Fruit fly (Drosophila melanogaster) whole organism, embryonic: ENCODE data around the gene Agpat2.

ENCODE experiments used
- Abd-B ChIP-seq: fragments of 200-800 bp; sonication (Bioruptor generic); optimal IDR thresholded peaks from 2 replicates; lab custom pipeline; 2018; ENCODE audit warnings: missing biosample characterization, mild to moderate bottlenecking, missing genetic modification characterization, moderate library complexity
- CG11723 ChIP-seq: fragments of 200-800 bp; sonication (Bioruptor generic); optimal IDR thresholded peaks from 2 replicates; lab custom pipeline; 2017; ENCODE audit warnings: missing biosample characterization, mild to moderate bottlenecking, missing genetic modification characterization
- CG14860 ChIP-seq: fragments of 200-800 bp; sonication (Bioruptor generic); IDR thresholded peaks from 3 replicates; pipeline ENCODE4 v1.3.6; 2022; ENCODE audit warnings: missing biosample characterization, missing genetic modification characterization; ENCODE audit not compliant: partially characterized antibody
- CG14965 ChIP-seq: fragments of 200-800 bp; sonication (Bioruptor generic); optimal IDR thresholded peaks from 2 replicates; lab custom pipeline; 2016; ENCODE audit warnings: missing biosample characterization, missing genetic modification characterization, borderline replicate concordance
- CG15269 ChIP-seq: fragments of 200-800 bp; sonication (Bioruptor generic); optimal IDR thresholded peaks from 2 replicates; lab custom pipeline; 2018; ENCODE audit warnings: missing biosample characterization, mild to moderate bottlenecking, missing genetic modification characterization, moderate library complexity
- CG15479 ChIP-seq: fragments of 200-800 bp; sonication (Bioruptor generic); optimal IDR thresholded peaks from 3 replicates; lab custom pipeline; 2019; ENCODE audit warnings: missing biosample characterization, mild to moderate bottlenecking, missing genetic modification characterization, moderate library complexity
- CG1603 ChIP-seq: fragments of 200-800 bp; sonication (Bioruptor generic); optimal IDR thresholded peaks from 2 replicates; lab custom pipeline; 2019; ENCODE audit warnings: missing biosample characterization, mild to moderate bottlenecking, missing genetic modification characterization, moderate library complexity
- CG33213 ChIP-seq: fragments of 200-800 bp; sonication (Bioruptor generic); optimal IDR thresholded peaks from 3 replicates; lab custom pipeline; 2016; ENCODE audit warnings: missing biosample characterization, missing genetic modification characterization
- CG3838 ChIP-seq: fragments of 200-800 bp; sonication (Bioruptor generic); optimal IDR thresholded peaks from 3 replicates; lab custom pipeline; 2016; ENCODE audit warnings: missing biosample characterization, missing genetic modification characterization
- CG42726 ChIP-seq: fragments of 200-800 bp; sonication (Bioruptor generic); IDR thresholded peaks from 2 replicates; pipeline ENCODE4 v1.3.6; 2022; ENCODE audit warnings: missing biosample characterization, missing genetic modification characterization; ENCODE audit not compliant: partially characterized antibody
- CG6654 ChIP-seq: fragments of 200-800 bp; sonication (Bioruptor generic); optimal IDR thresholded peaks from 2 replicates; lab custom pipeline; 2017; ENCODE audit warnings: missing biosample characterization, mild to moderate bottlenecking, missing genetic modification characterization
- CG6791 ChIP-seq: fragments of 200-800 bp; sonication (Bioruptor generic); IDR thresholded peaks from 3 replicates; pipeline ENCODE4 v1.3.6; 2022; ENCODE audit warnings: missing biosample characterization, missing genetic modification characterization; ENCODE audit not compliant: partially characterized antibody
- CG7839 ChIP-seq: fragments of 200-800 bp; sonication (Bioruptor generic); optimal IDR thresholded peaks from 3 replicates; lab custom pipeline; 2018; ENCODE audit warnings: missing biosample characterization, mild to moderate bottlenecking, missing genetic modification characterization, moderate library complexity
- CoRest ChIP-seq: fragments of 200-800 bp; sonication (Bioruptor generic); optimal IDR thresholded peaks from 3 replicates; lab custom pipeline; 2018; ENCODE audit warnings: missing biosample characterization, mild to moderate bottlenecking, missing genetic modification characterization, moderate library complexity
- D ChIP-seq, 2 experiments: fragments of 200-800 bp in 1 of 2; fragments of >200 bp in 1 of 2; sonication (Bioruptor generic) in 1 of 2; optimal IDR thresholded peaks; 2 replicates in 1 of 2; 3 replicates in 1 of 2; lab custom pipeline; 2017; ENCODE audit warnings: mild to moderate bottlenecking in 1 of 2, missing biosample characterization in 1 of 2, missing genetic modification characterization in 1 of 2, missing genetic modification reagents in 1 of 2
- Dad ChIP-seq: fragments of 200-800 bp; sonication (Bioruptor generic); optimal IDR thresholded peaks from 3 replicates; lab custom pipeline; 2016; ENCODE audit warnings: missing biosample characterization, missing genetic modification characterization
- Dfd ChIP-seq, 2 experiments: fragments of >200 bp; optimal IDR thresholded peaks; 2 replicates each; lab custom pipeline; 2017; ENCODE audit warnings: missing biosample characterization in 2 of 2, missing genetic modification characterization in 2 of 2
- Dref ChIP-seq: fragments of 200-800 bp; sonication (Bioruptor generic); IDR thresholded peaks from 2 replicates; pipeline ENCODE4 v1.3.6; 2022; ENCODE audit warnings: missing biosample characterization, missing genetic modification characterization
- Eip74EF ChIP-seq, 2 experiments: fragments of 200-800 bp in 1 of 2; fragments of >200 bp in 1 of 2; sonication (Bioruptor generic) in 1 of 2; optimal IDR thresholded peaks; 2 replicates each; lab custom pipeline; 2017 to 2019; ENCODE audit warnings: missing biosample characterization in 2 of 2, missing genetic modification characterization in 2 of 2, mild to moderate bottlenecking in 1 of 2, moderate library complexity in 1 of 2
- Ets65A ChIP-seq: fragments of 200-800 bp; sonication (Bioruptor generic); peaks from one replicate; lab custom pipeline; 2016; ENCODE audit warnings: missing biosample characterization, missing genetic modification characterization
- Hr78 ChIP-seq, 2 experiments: fragments of 200-800 bp in 1 of 2; fragments of >200 bp in 1 of 2; sonication (Bioruptor generic) in 1 of 2; optimal IDR thresholded peaks; 2 replicates each; lab custom pipeline; 2017 to 2019; ENCODE audit warnings: missing biosample characterization in 2 of 2, missing genetic modification characterization in 2 of 2, mild to moderate bottlenecking in 1 of 2, moderate library complexity in 1 of 2
- Lhr ChIP-seq: fragments of 200-800 bp; sonication (Bioruptor generic); optimal IDR thresholded peaks from 3 replicates; lab custom pipeline; 2017; ENCODE audit warnings: mild to moderate bottlenecking, missing biosample characterization, missing genetic modification reagents, missing genetic modification characterization
- MBD-R2 ChIP-seq: fragments of 200-800 bp; sonication (Bioruptor generic); IDR thresholded peaks from 2 replicates; pipeline ENCODE4 v1.3.6; 2022; ENCODE audit warnings: missing biosample characterization, missing genetic modification characterization
- Max ChIP-seq: fragments of 200-800 bp; sonication (Bioruptor generic); optimal IDR thresholded peaks from 2 replicates; lab custom pipeline; 2016; ENCODE audit warnings: missing biosample characterization, mild to moderate bottlenecking, missing genetic modification characterization
- Med ChIP-seq: fragments of 200-800 bp; sonication (Bioruptor generic); peaks from one replicate; lab custom pipeline; 2016; ENCODE audit warnings: missing biosample characterization, missing genetic modification characterization, mild to moderate bottlenecking, inconsistent platforms, moderate library complexity
- Myb ChIP-seq: fragments of 200-800 bp; sonication (Bioruptor generic); optimal IDR thresholded peaks from 2 replicates; lab custom pipeline; 2016; ENCODE audit warnings: missing biosample characterization, missing genetic modification characterization
- PHDP ChIP-seq: fragments of 200-800 bp; sonication (Bioruptor generic); optimal IDR thresholded peaks from 3 replicates; lab custom pipeline; 2018; ENCODE audit warnings: missing biosample characterization, mild to moderate bottlenecking, missing genetic modification characterization, moderate library complexity
- Sox102F ChIP-seq: fragments of 200-800 bp; sonication (Bioruptor generic); optimal IDR thresholded peaks from 2 replicates; lab custom pipeline; 2018; ENCODE audit warnings: missing biosample characterization, mild to moderate bottlenecking, missing genetic modification characterization, moderate library complexity
- Sry-δ ChIP-seq: fragments of 200-800 bp; sonication (Bioruptor generic); optimal IDR thresholded peaks from 2 replicates; lab custom pipeline; 2016; ENCODE audit warnings: missing biosample characterization, missing genetic modification characterization
- Stat92E ChIP-seq, 3 experiments: fragments of >200 bp in 2 of 3; fragments of 200-800 bp in 1 of 3; sonication (Bioruptor generic) in 1 of 3; optimal IDR thresholded peaks; 2 replicates each; lab custom pipeline; 2017 to 2019; ENCODE audit warnings: missing biosample characterization in 3 of 3, missing genetic modification characterization in 3 of 3, mild to moderate bottlenecking in 1 of 3, moderate library complexity in 1 of 3
- ara ChIP-seq: fragments of 200-800 bp; sonication (Bioruptor generic); IDR thresholded peaks from 2 replicates; pipeline ENCODE4 v1.3.6; 2022; ENCODE audit warnings: missing biosample characterization, missing genetic modification characterization
- ato ChIP-seq: fragments of 200-800 bp; sonication (Bioruptor generic); IDR thresholded peaks from 2 replicates; pipeline ENCODE4 v1.3.6; 2022; ENCODE audit warnings: missing biosample characterization, missing genetic modification characterization; ENCODE audit not compliant: partially characterized antibody
- dpn ChIP-seq, 2 experiments: fragments of 200-800 bp; sonication (Bioruptor generic); optimal IDR thresholded peaks; 3 replicates each; lab custom pipeline; 2016; ENCODE audit warnings: missing biosample characterization in 2 of 2, missing genetic modification characterization in 2 of 2
- ewg ChIP-seq: fragments of 200-800 bp; sonication (Bioruptor generic); optimal IDR thresholded peaks from 3 replicates; lab custom pipeline; 2017; ENCODE audit warnings: mild to moderate bottlenecking, missing biosample characterization, missing genetic modification reagents, missing genetic modification characterization
- gsb ChIP-seq: fragments of 200-800 bp; sonication (Bioruptor generic); IDR thresholded peaks from 2 replicates; pipeline ENCODE4 v1.3.6; 2022; ENCODE audit warnings: missing biosample characterization, missing genetic modification characterization
- hb ChIP-seq: fragments of 200-800 bp; sonication (Bioruptor generic); IDR thresholded peaks from 3 replicates; pipeline ENCODE4 v1.3.6; 2022; ENCODE audit warnings: missing biosample characterization, missing genetic modification characterization; ENCODE audit not compliant: partially characterized antibody
- inv ChIP-seq: fragments of 200-800 bp; sonication (Bioruptor generic); IDR thresholded peaks from 2 replicates; pipeline ENCODE4 v1.3.6; 2022; ENCODE audit warnings: missing biosample characterization, missing genetic modification characterization; ENCODE audit not compliant: partially characterized antibody
- jing ChIP-seq: fragments of 200-800 bp; sonication (Bioruptor generic); optimal IDR thresholded peaks from 2 replicates; lab custom pipeline; 2018; ENCODE audit warnings: missing biosample characterization, mild to moderate bottlenecking, missing genetic modification characterization
- knrl ChIP-seq: fragments of 200-800 bp; sonication (Bioruptor generic); IDR thresholded peaks from 3 replicates; pipeline ENCODE4 v1.3.6; 2022; ENCODE audit warnings: missing biosample characterization, missing genetic modification characterization; ENCODE audit not compliant: partially characterized antibody
- mld ChIP-seq: fragments of 200-800 bp; sonication (Bioruptor generic); IDR thresholded peaks from 3 replicates; pipeline ENCODE4 v1.3.6; 2022; ENCODE audit warnings: missing biosample characterization, missing genetic modification characterization; ENCODE audit not compliant: partially characterized antibody
- nmo ChIP-seq: fragments of 200-800 bp; sonication (Bioruptor generic); optimal IDR thresholded peaks from 2 replicates; lab custom pipeline; 2018; ENCODE audit warnings: missing biosample characterization, mild to moderate bottlenecking, missing genetic modification characterization, moderate library complexity
- oc ChIP-seq: fragments of 200-800 bp; sonication (Bioruptor generic); optimal IDR thresholded peaks from 2 replicates; lab custom pipeline; 2018; ENCODE audit warnings: missing biosample characterization, mild to moderate bottlenecking, missing genetic modification characterization, moderate library complexity
- pnt ChIP-seq: fragments of 200-800 bp; sonication (Bioruptor generic); optimal IDR thresholded peaks from 3 replicates; lab custom pipeline; 2016; ENCODE audit warnings: missing biosample characterization, missing genetic modification characterization
- sens ChIP-seq: fragments of 200-800 bp; sonication (Bioruptor generic); peaks from one replicate; lab custom pipeline; 2016; ENCODE audit warnings: missing biosample characterization, missing genetic modification characterization
- stc ChIP-seq: fragments of 200-800 bp; sonication (Bioruptor generic); IDR thresholded peaks from 2 replicates; pipeline ENCODE4 v1.3.6; 2022; ENCODE audit warnings: missing biosample characterization, missing genetic modification characterization
- stwl ChIP-seq: fragments of 200-800 bp; sonication (Bioruptor generic); optimal IDR thresholded peaks from 3 replicates; lab custom pipeline; 2018; ENCODE audit warnings: missing biosample characterization, mild to moderate bottlenecking, missing genetic modification characterization, moderate library complexity
- tll ChIP-seq, 2 experiments: fragments of 200-800 bp in 1 of 2; fragments of >200 bp in 1 of 2; sonication (Bioruptor generic) in 1 of 2; optimal IDR thresholded peaks; 2 replicates each; lab custom pipeline; 2017 to 2019; ENCODE audit warnings: missing biosample characterization in 2 of 2, missing genetic modification characterization in 2 of 2, mild to moderate bottlenecking in 1 of 2, moderate library complexity in 1 of 2

Gene Agpat2

dm6 chr2L:8477971-8478370 lies 14.2 kb upstream of the Agpat2 start (continued):
- TF ChIP-seq MBD-R2 (GFP tag; lab: Robert Waterston, UW) (no peak), CoRest (tag; lab: Kevin White, UChicago) (peak; percentile 63), CG33213 (GFP tag; lab: Kevin White, UChicago) (peak; percentile 46), Myb (GFP tag; lab: Kevin White, UChicago) (peak; percentile 100), dpn (GFP tag; optimal IDR thresholded peaks at IDR 0.05; lab: Kevin White, UChicago) (peak in 1 of 2 experiments; percentile 20), D (optimal IDR thresholded peaks at IDR 0.05; lab: Kevin White, UChicago) (peak; percentile 75), D (GFP tag; optimal IDR thresholded peaks at IDR 0.05; lab: Kevin White, UChicago) (peak; percentile 51), Sry-δ (GFP tag; lab: Kevin White, UChicago) (peak; percentile 69), mld (GFP tag; lab: Robert Waterston, UW) (no peak), Sox102F (GFP tag; lab: Kevin White, UChicago) (peak; percentile 68), stwl (tag; lab: Kevin White, UChicago) (peak; percentile 86), Max (peak; percentile 1), pnt (GFP tag; lab: Kevin White, UChicago) (no peak), Dad (GFP tag; lab: Kevin White, UChicago) (no peak), inv (GFP tag; lab: Robert Waterston, UW) (peak; percentile 29; the same call in 1 of the 2 replicates), ewg (no peak), Med (GFP tag; lab: Kevin White, UChicago) (peak; percentile 90), gsb (no peak), CG14860 (GFP tag; lab: Robert Waterston, UW) (peak; percentile 54), Lhr (GFP tag; lab: Kevin White, UChicago) (peak; percentile 87), CG6654 (GFP tag; lab: Kevin White, UChicago) (no peak), CG11723 (GFP tag; lab: Kevin White, UChicago) (no peak), CG15269 (tag; lab: Kevin White, UChicago) (no peak), jing (no peak), Eip74EF (GFP tag; optimal IDR thresholded peaks at IDR 0.05; lab: Kevin White, UChicago) (peak in 1 of 2 experiments; percentile 90), CG6791 (peak; percentile 58), Dref (peak; percentile 89), Ets65A (GFP tag; lab: Kevin White, UChicago) (peak; percentile 72), CG15479 (GFP tag; lab: Kevin White, UChicago) (peak; percentile 88), ato (GFP tag; lab: Robert Waterston, UW) (0 out of 2 replicates have a peak, but pooled peaks have one; percentile 29), Hr78 (GFP tag; optimal IDR thresholded peaks at IDR 0.05; lab: Kevin White, UChicago) (peak in 1 of 2 experiments; percentile 49), CG42726 (peak; percentile 70; the same call in 1 of the 2 replicates), Abd-B (GFP tag; lab: Kevin White, UChicago) (peak; percentile 29), PHDP (tag; lab: Kevin White, UChicago) (no peak), Stat92E (GFP tag; optimal IDR thresholded peaks at IDR 0.05; lab: Kevin White, UChicago) (no peak), CG3838 (GFP tag; lab: Kevin White, UChicago) (peak; percentile 93), sens (GFP tag; lab: Kevin White, UChicago) (peak; percentile 48), tll (GFP tag; optimal IDR thresholded peaks at IDR 0.05; lab: Kevin White, UChicago) (no peak), CG1603 (peak; percentile 75), stc (GFP tag; lab: Robert Waterston, UW) (no peak), ara (GFP tag; lab: Robert Waterston, UW) (no peak), hb (GFP tag; lab: Robert Waterston, UW) (0 out of 3 replicates have a peak, but pooled peaks have one; percentile 40), nmo (peak; percentile 35), Dfd (GFP tag; optimal IDR thresholded peaks at IDR 0.05; lab: Kevin White, UChicago) (peak in 1 of 2 experiments; percentile 98), CG14965 (GFP tag; lab: Kevin White, UChicago) (no peak), CG7839 (tag; lab: Kevin White, UChicago) (peak; percentile 5), oc (tag; lab: Kevin White, UChicago) (no peak), knrl (peak; percentile 69; the same call in 2 of the 3 replicates)
